Worm (Caenorhabditis elegans) whole organism, L4/young adult: Measurements from ENCODE around the gene inx-7.

Source experiments
- W03F9.2 ChIP-seq: fragments of 150-350 bp; optimal IDR thresholded peaks from 2 replicates; lab custom pipeline; 2014; ENCODE audit warnings: missing biosample characterization, missing genetic modification characterization
- dao-5 ChIP-seq: sonication (generic microtip); optimal IDR thresholded peaks from 2 replicates; lab custom pipeline; 2016; ENCODE audit warnings: missing genotype, missing genetic modification characterization, moderate library complexity, missing compliant biosample characterization
- him-1 ChIP-seq: sonication (generic microtip); optimal IDR thresholded peaks from 2 replicates; lab custom pipeline; 2016; ENCODE audit warnings: missing genotype, missing genetic modification reagents, missing genetic modification characterization, missing compliant biosample characterization

DNA sequence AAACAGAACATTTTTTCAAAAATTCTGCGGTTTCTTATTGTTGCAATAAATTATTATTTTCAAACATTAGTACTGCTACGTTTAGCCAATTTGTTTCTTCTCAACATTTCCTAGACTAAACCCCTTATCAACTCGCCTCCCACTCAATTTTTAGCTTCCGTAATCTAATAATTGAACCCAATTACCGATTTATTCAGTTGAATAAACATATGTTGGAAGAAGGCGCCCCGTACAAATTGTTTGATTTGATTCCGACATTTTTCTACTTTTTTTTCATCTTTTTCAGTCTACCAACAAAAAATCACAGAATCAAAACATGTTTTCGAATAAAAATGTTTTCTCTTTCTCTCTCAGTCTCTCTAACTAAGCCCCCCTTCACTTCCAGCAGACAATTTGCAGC lies 43.7 kb downstream of the inx-7 start:
- TF ChIP-seq him-1 (tag; lab: Kevin White, UChicago) (no peak), W03F9.2 (tag; lab: Kevin White, UChicago) (no peak), dao-5 (tag; lab: Kevin White, UChicago) (no peak)
